Worm (Caenorhabditis elegans) whole organism, young adult: ENCODE data around the gene ttll-5.

Experiments used
- B0336.3 ChIP-seq: fragments of 200-800 bp; sonication (Bioruptor generic); IDR thresholded peaks from 2 replicates; pipeline ENCODE4 v1.3.6; 2022; ENCODE audit warnings: missing genetic modification characterization, missing compliant biosample characterization
- C17E4.6 ChIP-seq: fragments of 200-800 bp; sonication (Bioruptor generic); IDR thresholded peaks from 2 replicates; pipeline ENCODE4 v1.3.6; 2022; ENCODE audit warnings: missing genetic modification reagents, missing genetic modification characterization, missing compliant biosample characterization
- F33H1.4 ChIP-seq: fragments of 200-800 bp; sonication (Bioruptor generic); IDR thresholded peaks from 2 replicates; pipeline ENCODE4 v1.3.6; 2022; ENCODE audit warnings: missing genetic modification reagents, missing genetic modification characterization, missing compliant biosample characterization
- F39B2.1 ChIP-seq: fragments of 200-800 bp; sonication (Bioruptor generic); IDR thresholded peaks from 2 replicates; pipeline ENCODE4 v1.3.6; 2022; ENCODE audit warnings: missing genetic modification reagents, missing genetic modification characterization, missing compliant biosample characterization
- K12H6.12 ChIP-seq: fragments of 200-800 bp; sonication (Bioruptor generic); optimal IDR thresholded peaks from 2 replicates; lab custom pipeline; 2018; ENCODE audit warnings: mild to moderate bottlenecking, missing genetic modification characterization, missing compliant biosample characterization
- T26A5.8 ChIP-seq: sonication (generic microtip); optimal IDR thresholded peaks from 2 replicates; lab custom pipeline; 2016; ENCODE audit warnings: missing genetic modification characterization, missing compliant biosample characterization
- Y53G8AR.9 ChIP-seq: fragments of 200-800 bp; sonication (Bioruptor generic); conservative IDR thresholded peaks from 2 replicates; pipeline ENCODE4 v1.3.6; 2022; ENCODE audit warnings: missing genetic modification reagents, missing genetic modification characterization, missing compliant biosample characterization
- aptf-3 ChIP-seq: fragments of 200-800 bp; sonication (Bioruptor generic); IDR thresholded peaks from 2 replicates; pipeline ENCODE4 v1.3.6; 2022; ENCODE audit warnings: missing genetic modification characterization, missing compliant biosample characterization
- attf-5 ChIP-seq: fragments of 200-800 bp; sonication (Bioruptor generic); optimal IDR thresholded peaks from 2 replicates; lab custom pipeline; 2018; ENCODE audit warnings: mild to moderate bottlenecking, missing genetic modification characterization, missing compliant biosample characterization
- bed-2 ChIP-seq: fragments of 200-800 bp; sonication (Bioruptor generic); IDR thresholded peaks from 2 replicates; pipeline ENCODE4 v1.3.6; 2022; ENCODE audit warnings: missing genetic modification reagents, missing genetic modification characterization, missing compliant biosample characterization
- ceh-40 ChIP-seq: fragments of 200-800 bp; sonication (Bioruptor generic); IDR thresholded peaks from 2 replicates; pipeline ENCODE4 v1.3.6; 2022; ENCODE audit warnings: missing genetic modification characterization, missing compliant biosample characterization
- die-1 ChIP-seq: sonication (generic microtip); optimal IDR thresholded peaks from 2 replicates; lab custom pipeline; 2016; ENCODE audit warnings: missing genotype, mild to moderate bottlenecking, missing genetic modification characterization, missing compliant biosample characterization
- egl-18 ChIP-seq: fragments of 200-800 bp; sonication (Bioruptor generic); IDR thresholded peaks from 2 replicates; pipeline ENCODE4 v1.3.6; 2022; ENCODE audit warnings: missing genetic modification reagents, missing genetic modification characterization, missing compliant biosample characterization
- ets-4 ChIP-seq: fragments of 200-800 bp; sonication (Bioruptor generic); optimal IDR thresholded peaks from 2 replicates; lab custom pipeline; 2018; ENCODE audit warnings: mild to moderate bottlenecking, missing genetic modification characterization, missing compliant biosample characterization
- fkh-3 ChIP-seq: sonication (generic microtip); optimal IDR thresholded peaks from 2 replicates; lab custom pipeline; 2016; ENCODE audit warnings: mild to moderate bottlenecking, missing genetic modification characterization, missing compliant biosample characterization
- him-1 ChIP-seq: sonication (generic microtip); optimal IDR thresholded peaks from 2 replicates; lab custom pipeline; 2016; ENCODE audit warnings: missing genotype, missing genetic modification reagents, missing genetic modification characterization, missing compliant biosample characterization
- hlh-12 ChIP-seq: sonication (generic microtip); optimal IDR thresholded peaks from 2 replicates; lab custom pipeline; 2016; ENCODE audit warnings: missing genetic modification characterization, missing compliant biosample characterization
- hmg-1.2 ChIP-seq: fragments of 200-800 bp; sonication (Bioruptor generic); IDR thresholded peaks from 2 replicates; pipeline ENCODE4 v1.3.6; 2022; ENCODE audit warnings: missing genetic modification reagents, missing genetic modification characterization, missing compliant biosample characterization
- hrde-1 ChIP-seq: sonication (generic microtip); optimal IDR thresholded peaks from 2 replicates; lab custom pipeline; 2016; ENCODE audit warnings: missing genetic modification characterization, mild to moderate bottlenecking, missing compliant biosample characterization, moderate library complexity, missing genotype, missing genetic modification reagents, borderline replicate concordance
- let-526 ChIP-seq: fragments of 200-800 bp; sonication (Bioruptor generic); IDR thresholded peaks from 2 replicates; pipeline ENCODE4 v1.3.6; 2022; ENCODE audit warnings: missing genetic modification reagents, missing genetic modification characterization, missing compliant biosample characterization
- let-607 ChIP-seq, 2 experiments: fragments of 200-800 bp in 1 of 2; sonication (Bioruptor generic) in 1 of 2; sonication (generic microtip) in 1 of 2; optimal IDR thresholded peaks; 2 replicates each; lab custom pipeline; 2016 to 2018; ENCODE audit warnings: mild to moderate bottlenecking in 2 of 2, missing compliant biosample characterization in 2 of 2, missing genetic modification characterization in 2 of 2, moderate library complexity in 2 of 2, missing genotype in 1 of 2
- lin-26 ChIP-seq: fragments of 200-800 bp; sonication (Bioruptor generic); IDR thresholded peaks from 2 replicates; pipeline ENCODE4 v1.3.6; 2022; ENCODE audit warnings: missing genetic modification reagents, missing genetic modification characterization, missing compliant biosample characterization
- lin-35 ChIP-seq, 3 experiments: fragments of 150-350 bp in 2 of 3; sonication (generic microtip) in 1 of 3; optimal IDR thresholded peaks; 2 replicates each; lab custom pipeline; 2014 to 2018; ENCODE audit warnings: missing biosample characterization in 3 of 3, missing genetic modification characterization in 3 of 3, missing genetic modification reagents in 3 of 3
- lin-40 ChIP-seq: sonication (generic microtip); optimal IDR thresholded peaks from 2 replicates; lab custom pipeline; 2016; ENCODE audit warnings: missing genetic modification characterization, mild to moderate bottlenecking, missing compliant biosample characterization, missing genotype, missing genetic modification reagents
- lsl-1 ChIP-seq: fragments of 200-800 bp; sonication (Bioruptor generic); optimal IDR thresholded peaks from 2 replicates; lab custom pipeline; 2018; ENCODE audit warnings: mild to moderate bottlenecking, missing genetic modification characterization, moderate library complexity, missing compliant biosample characterization
- lsy-27 ChIP-seq: sonication (generic microtip); optimal IDR thresholded peaks from 2 replicates; lab custom pipeline; 2017; ENCODE audit warnings: missing genetic modification characterization, mild to moderate bottlenecking, missing compliant biosample characterization, antibody characterized with exemption, missing genotype, borderline replicate concordance; ENCODE audit not compliant: insufficient read depth
- madf-3 ChIP-seq: fragments of 200-800 bp; sonication (Bioruptor generic); IDR thresholded peaks from 2 replicates; pipeline ENCODE4 v1.3.6; 2022; ENCODE audit warnings: missing genetic modification reagents, missing genetic modification characterization, missing compliant biosample characterization
- madf-6 ChIP-seq: fragments of 200-800 bp; sonication (Bioruptor generic); IDR thresholded peaks from 2 replicates; pipeline ENCODE4 v1.3.6; 2022; ENCODE audit warnings: missing genetic modification reagents, missing genetic modification characterization, missing compliant biosample characterization
- mxl-1 ChIP-seq: sonication (generic microtip); optimal IDR thresholded peaks from 2 replicates; lab custom pipeline; 2016; ENCODE audit warnings: missing genetic modification characterization, missing compliant biosample characterization
- nfya-2 ChIP-seq: fragments of 200-800 bp; sonication (Bioruptor generic); IDR thresholded peaks from 2 replicates; pipeline ENCODE4 v1.3.6; 2022; ENCODE audit warnings: missing genetic modification reagents, missing genetic modification characterization, missing compliant biosample characterization
- nhr-179 ChIP-seq: sonication (generic microtip); optimal IDR thresholded peaks from 2 replicates; lab custom pipeline; 2016; ENCODE audit warnings: mild to moderate bottlenecking, missing genetic modification characterization, missing compliant biosample characterization
- nhr-27 ChIP-seq: fragments of 200-800 bp; sonication (Bioruptor generic); optimal IDR thresholded peaks from 2 replicates; lab custom pipeline; 2018; ENCODE audit warnings: mild to moderate bottlenecking, missing genetic modification characterization, moderate library complexity, missing compliant biosample characterization
- nhr-80 ChIP-seq: sonication (generic microtip); optimal IDR thresholded peaks from 2 replicates; lab custom pipeline; 2016; ENCODE audit warnings: missing genetic modification characterization, missing compliant biosample characterization
- nhr-90 ChIP-seq: sonication (generic microtip); optimal IDR thresholded peaks from 2 replicates; lab custom pipeline; 2016; ENCODE audit warnings: missing genotype, mild to moderate bottlenecking, missing genetic modification characterization, missing compliant biosample characterization
- snpc-4 ChIP-seq, 5 experiments: fragments of 150-350 bp in 1 of 5; sonication (generic microtip) in 4 of 5; optimal IDR thresholded peaks; 2 replicates each; lab custom pipeline; 2014 to 2018; ENCODE audit warnings: missing genetic modification characterization in 5 of 5, missing biosample characterization in 3 of 5, antibody characterized with exemption in 2 of 5, mild to moderate bottlenecking in 2 of 5, missing compliant biosample characterization in 2 of 5, missing genotype in 2 of 5, moderate library complexity in 2 of 5, missing genetic modification reagents in 1 of 5
- tlf-1 ChIP-seq: fragments of 200-800 bp; sonication (Bioruptor generic); optimal IDR thresholded peaks from 2 replicates; lab custom pipeline; 2018; ENCODE audit warnings: mild to moderate bottlenecking, missing genetic modification characterization, missing compliant biosample characterization
- unc-130 ChIP-seq: sonication (generic microtip); optimal IDR thresholded peaks from 2 replicates; lab custom pipeline; 2016; ENCODE audit warnings: missing genetic modification reagents, missing genetic modification characterization, missing compliant biosample characterization
- unc-62 ChIP-seq: fragments of 150-350 bp; optimal IDR thresholded peaks from 2 replicates; lab custom pipeline; 2014; ENCODE audit warnings: missing biosample characterization, missing genetic modification reagents, missing genetic modification characterization
- xnd-1 ChIP-seq: sonication (generic microtip); optimal IDR thresholded peaks from 2 replicates; lab custom pipeline; 2016; ENCODE audit warnings: missing genotype, missing genetic modification reagents, missing genetic modification characterization, missing compliant biosample characterization
- ztf-26 ChIP-seq: sonication (generic microtip); optimal IDR thresholded peaks from 2 replicates; lab custom pipeline; 2017; ENCODE audit warnings: missing genetic modification characterization, missing compliant biosample characterization

Gene ttll-5

DNA sequence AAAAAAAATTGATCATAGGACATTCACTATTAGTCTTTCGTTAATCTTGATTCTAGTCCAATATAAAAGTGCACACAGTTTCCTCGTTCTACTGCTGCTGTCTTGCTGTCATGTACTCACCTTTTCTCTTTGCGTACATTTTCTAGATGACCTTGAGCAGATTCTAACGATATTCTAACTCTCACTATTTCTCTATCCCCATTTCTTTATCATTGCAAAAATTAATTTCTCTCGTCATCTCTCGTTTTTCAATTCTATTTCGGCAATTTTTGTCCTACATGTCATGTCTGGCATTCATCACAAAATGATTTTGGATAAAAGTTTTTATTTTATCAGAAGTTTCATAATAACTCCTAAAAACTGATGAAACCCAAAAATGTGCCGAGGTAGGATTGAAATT is at the start of gene ttll-5:
TSS of gene ttll-5 (plus strand) at position 288 of the 400 bp plus-strand sequence.
- TF ChIP-seq hrde-1 (tag; lab: Kevin White, UChicago), result no peak
- TF ChIP-seq nfya-2 (GFP tag; lab: Robert Waterston, UW), result no peak
- TF ChIP-seq B0336.3 (GFP tag; lab: Robert Waterston, UW), result no peak
- no peak for TF ChIP-seq madf-3
- no peak for TF ChIP-seq fkh-3
- no peak for TF ChIP-seq K12H6.12 (tag; lab: Kevin White, UChicago)
- no peak for TF ChIP-seq hmg-1.2
- no peak for TF ChIP-seq nhr-179 (tag; lab: Kevin White, UChicago)

DNA sequence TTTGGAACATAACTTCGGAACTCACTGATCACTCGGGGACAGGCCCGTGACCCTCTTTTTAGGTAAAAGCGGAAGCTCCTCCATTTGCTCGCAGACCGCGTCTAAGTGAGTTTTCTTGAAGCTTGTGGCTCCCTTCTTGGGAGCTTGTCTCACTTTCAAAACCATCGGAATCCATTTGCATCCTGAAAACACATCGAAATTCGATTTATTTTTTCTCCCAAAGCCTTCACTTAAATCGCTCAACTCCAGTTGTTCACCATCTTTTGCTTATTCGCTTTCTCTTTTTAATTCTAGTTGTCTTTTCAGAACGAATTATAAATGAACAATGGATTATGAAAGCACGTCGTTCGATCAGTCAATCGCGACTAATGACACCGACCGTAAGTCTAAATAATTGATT is 49.6 kb upstream of the ttll-5 start, which contains the start of gene T11F9.1:
TSS of gene T11F9.1 (plus strand) at position 301 of the 400 bp plus-strand sequence.
- TF ChIP-seq ceh-40 (GFP tag; lab: Robert Waterston, UW), result no peak
- TF ChIP-seq unc-130 (GFP tag; lab: Kevin White, UChicago), result no peak
- no peak for TF ChIP-seq nhr-27 (tag; lab: Kevin White, UChicago)
- TF ChIP-seq him-1, result no peak
- no peak for TF ChIP-seq tlf-1 (GFP tag; lab: Kevin White, UChicago)

DNA sequence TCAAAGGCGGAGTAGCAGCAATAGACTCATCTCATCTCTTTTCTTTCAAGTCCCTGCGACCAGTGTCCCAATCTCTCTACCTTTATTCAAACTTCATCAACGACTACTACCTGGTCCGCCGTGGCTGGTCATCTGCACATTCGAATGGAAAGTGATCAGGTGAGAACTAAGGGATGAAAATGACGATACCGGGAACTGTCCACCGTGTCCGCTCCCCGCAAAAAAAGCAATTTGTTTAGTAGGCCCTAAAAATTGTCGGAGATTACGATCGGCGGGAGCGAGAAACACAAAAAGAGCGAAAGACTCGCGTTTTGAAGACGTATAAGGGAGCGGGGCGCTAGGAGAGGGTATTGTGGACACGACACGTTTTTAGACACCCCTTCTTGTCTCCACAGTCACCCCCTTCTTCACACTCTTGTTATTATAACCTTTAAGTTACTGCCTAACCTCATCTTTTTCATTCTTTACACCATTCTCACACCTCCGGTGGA is 45.9 kb upstream of the ttll-5 start, which contains the start of gene zipt-16:
TSS of gene zipt-16 (plus strand) at position 51 of the 491 bp plus-strand sequence.
- TF ChIP-seq fkh-3 (no peak), aptf-3 (GFP tag; lab: Robert Waterston, UW) (no peak), unc-62 (GFP tag; lab: Kevin White, UChicago) (no peak), T26A5.8 (tag; lab: Kevin White, UChicago) (no peak), ztf-26 (tag; lab: Kevin White, UChicago) (no peak), F33H1.4 (no peak), lin-35 (GFP tag; optimal IDR thresholded peaks at IDR 0.05; lab: Kevin White, UChicago) (no peak), die-1 (no peak), lsl-1 (GFP tag; lab: Kevin White, UChicago) (no peak), lin-40 (tag; lab: Kevin White, UChicago) (no peak), F39B2.1 (no peak), mxl-1 (tag; lab: Kevin White, UChicago) (no peak), xnd-1 (tag; lab: Kevin White, UChicago) (no peak), bed-2 (no peak), snpc-4 (GFP tag; optimal IDR thresholded peaks at IDR 0.05; lab: Kevin White, UChicago) (no peak), snpc-4 (tag; optimal IDR thresholded peaks at IDR 0.05; lab: Kevin White, UChicago) (no peak), C17E4.6 (GFP tag; lab: Robert Waterston, UW) (no peak), B0336.3 (GFP tag; lab: Robert Waterston, UW) (no peak), let-526 (GFP tag; lab: Robert Waterston, UW) (no peak), egl-18 (no peak), lsy-27 (no peak)

DNA sequence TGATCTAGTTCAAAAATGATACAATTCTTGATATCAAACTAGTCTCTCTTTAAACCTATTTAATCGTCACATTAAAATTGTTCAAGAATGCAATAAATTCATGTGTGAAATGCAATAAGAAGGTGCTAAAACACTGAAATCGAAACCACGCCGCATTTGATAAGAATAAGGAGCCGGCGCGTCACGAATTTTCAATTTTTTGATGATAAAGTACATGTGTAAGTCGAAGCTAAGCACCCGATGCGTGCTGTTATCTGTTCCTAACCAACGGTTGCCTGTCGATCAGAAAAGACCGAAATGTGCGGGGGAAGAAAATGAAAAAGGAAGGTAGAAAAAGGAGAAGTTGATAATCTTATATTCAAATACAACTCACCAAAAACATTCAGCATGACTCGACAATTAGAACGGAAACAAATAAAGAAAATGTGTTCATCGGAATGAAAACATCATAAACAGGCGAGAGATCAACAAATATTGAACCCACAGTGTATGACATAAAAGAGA is 38.6 kb upstream of the ttll-5 start, which contains the start of gene aat-6:
TSS of gene aat-6 (minus strand) at position 454 of the 504 bp plus-strand sequence.
- no peak for TF ChIP-seq him-1
- TF ChIP-seq hlh-12 (tag; lab: Kevin White, UChicago), result no peak
- TF ChIP-seq let-607 (tag; optimal IDR thresholded peaks at IDR 0.05; lab: Kevin White, UChicago), result peak in 1 of 2 experiments; percentile 23
- no peak for TF ChIP-seq nhr-90 (tag; lab: Kevin White, UChicago)
- no peak for TF ChIP-seq attf-5
- no peak for TF ChIP-seq madf-6
- no peak for TF ChIP-seq lin-26 (GFP tag; lab: Robert Waterston, UW)
- TF ChIP-seq Y53G8AR.9 (GFP tag; lab: Robert Waterston, UW), result no peak
- TF ChIP-seq nhr-80, result peak; percentile 92
- TF ChIP-seq ets-4, result peak; percentile 38
- TF ChIP-seq, all 124 proteins: peak for 3
